Worm (Caenorhabditis elegans) whole organism, L1 larva: ENCODE measurements around the gene ZK470.2.

Source experiments
- C04F5.9 ChIP-seq: sonication (generic microtip); optimal IDR thresholded peaks from 2 replicates; lab custom pipeline; 2016; ENCODE audit warnings: missing genetic modification characterization, missing compliant biosample characterization
- C16A3.4 ChIP-seq: fragments of 150-350 bp; optimal IDR thresholded peaks from 2 replicates; lab custom pipeline; 2014; ENCODE audit warnings: missing biosample characterization, missing genetic modification characterization
- C34B4.2 ChIP-seq: sonication (generic microtip); optimal IDR thresholded peaks from 2 replicates; lab custom pipeline; 2017; ENCODE audit warnings: mild to moderate bottlenecking, missing genetic modification characterization, missing compliant biosample characterization
- F16B12.6 ChIP-seq: fragments of 150-350 bp; optimal IDR thresholded peaks from 2 replicates; lab custom pipeline; 2014; ENCODE audit warnings: missing biosample characterization, missing genetic modification characterization
- Y116A8C.19 ChIP-seq: sonication (generic microtip); optimal IDR thresholded peaks from 2 replicates; lab custom pipeline; 2016; ENCODE audit warnings: missing compliant biosample characterization, missing genetic modification characterization, borderline replicate concordance
- aly-2 ChIP-seq: fragments of 150-350 bp; optimal IDR thresholded peaks from 2 replicates; lab custom pipeline; 2014; ENCODE audit warnings: missing biosample characterization, missing genetic modification characterization
- blmp-1 ChIP-seq: fragments of 150-350 bp; optimal IDR thresholded peaks from 2 replicates; lab custom pipeline; 2014; ENCODE audit warnings: missing biosample characterization, missing genetic modification characterization
- ceh-63 ChIP-seq: fragments of 200-800 bp; sonication (Bioruptor generic); optimal IDR thresholded peaks from 2 replicates; lab custom pipeline; 2018; ENCODE audit warnings: mild to moderate bottlenecking, missing genetic modification characterization, missing compliant biosample characterization
- ceh-8 ChIP-seq: fragments of 200-800 bp; sonication (Bioruptor generic); optimal IDR thresholded peaks from 2 replicates; lab custom pipeline; 2018; ENCODE audit warnings: mild to moderate bottlenecking, missing genetic modification characterization, moderate library complexity, missing compliant biosample characterization
- ceh-82 ChIP-seq, 3 experiments: fragments of 150-350 bp in 1 of 3; sonication (generic microtip) in 2 of 3; optimal IDR thresholded peaks; 2 replicates each; lab custom pipeline; 2014 to 2017; ENCODE audit warnings: missing biosample characterization in 3 of 3, missing genetic modification characterization in 3 of 3
- ces-1 ChIP-seq: fragments of 150-350 bp; optimal IDR thresholded peaks from 2 replicates; lab custom pipeline; 2014; ENCODE audit warnings: missing biosample characterization, missing genetic modification reagents, missing genetic modification characterization
- dsc-1 ChIP-seq: sonication (generic microtip); optimal IDR thresholded peaks from 2 replicates; lab custom pipeline; 2016; ENCODE audit warnings: mild to moderate bottlenecking, missing genetic modification characterization, missing compliant biosample characterization
- efl-1 ChIP-seq, 4 experiments: fragments of 150-350 bp; optimal IDR thresholded peaks in 3 of 4; peaks in 1 of 4; 1 replicate in 1 of 4; 2 replicates in 3 of 4; lab custom pipeline; 2014; ENCODE audit warnings: missing biosample characterization in 2 of 4, missing genetic modification characterization in 2 of 4, missing genetic modification reagents in 2 of 4
- egl-13 ChIP-seq: sonication (generic microtip); optimal IDR thresholded peaks from 2 replicates; lab custom pipeline; 2016; ENCODE audit warnings: missing genotype, missing genetic modification reagents, missing genetic modification characterization, missing compliant biosample characterization
- egl-27 ChIP-seq, 2 experiments: fragments of 150-350 bp in 1 of 2; sonication (generic microtip); optimal IDR thresholded peaks; 3 replicates each; lab custom pipeline; 2017 to 2018; ENCODE audit warnings: missing biosample characterization in 2 of 2, missing genetic modification characterization in 2 of 2, missing genetic modification reagents in 2 of 2
- ets-5 ChIP-seq: fragments of 200-800 bp; sonication (Bioruptor generic); IDR thresholded peaks from 2 replicates; pipeline ENCODE4 v1.3.6; 2022; ENCODE audit warnings: missing genetic modification characterization, missing compliant biosample characterization
- fkh-4 ChIP-seq: sonication (generic microtip); optimal IDR thresholded peaks from 2 replicates; lab custom pipeline; 2016; ENCODE audit warnings: missing compliant biosample characterization, missing genetic modification characterization, borderline replicate concordance
- fkh-8 ChIP-seq: sonication (generic microtip); optimal IDR thresholded peaks from 2 replicates; lab custom pipeline; 2016; ENCODE audit warnings: mild to moderate bottlenecking, missing genetic modification characterization, missing compliant biosample characterization
- hlh-17 ChIP-seq: fragments of 200-800 bp; sonication (Bioruptor generic); optimal IDR thresholded peaks from 2 replicates; lab custom pipeline; 2018; ENCODE audit warnings: missing genetic modification characterization, mild to moderate bottlenecking, missing compliant biosample characterization, moderate library complexity, borderline replicate concordance
- hpl-2 ChIP-seq: fragments of 150-350 bp; optimal IDR thresholded peaks from 2 replicates; lab custom pipeline; 2014; ENCODE audit warnings: missing biosample characterization, missing genetic modification reagents, missing genetic modification characterization
- lin-13 ChIP-seq: fragments of 150-350 bp; optimal IDR thresholded peaks from 2 replicates; lab custom pipeline; 2014; ENCODE audit warnings: missing biosample characterization, missing genetic modification reagents, missing genetic modification characterization
- lin-15B ChIP-seq: fragments of 150-350 bp; sonication (generic microtip); optimal IDR thresholded peaks from 3 replicates; lab custom pipeline; 2014; ENCODE audit warnings: missing biosample characterization, missing genetic modification characterization
- lin-39 ChIP-seq: fragments of 150-350 bp; optimal IDR thresholded peaks from 2 replicates; lab custom pipeline; 2014; ENCODE audit warnings: missing biosample characterization, missing genetic modification reagents, missing genetic modification characterization
- lir-3 ChIP-seq: sonication (generic microtip); optimal IDR thresholded peaks from 2 replicates; lab custom pipeline; 2016; ENCODE audit warnings: mild to moderate bottlenecking, missing genetic modification characterization, moderate library complexity, missing compliant biosample characterization; ENCODE audit not compliant: poor library complexity
- lsy-2 ChIP-seq, 2 experiments: fragments of 150-350 bp; optimal IDR thresholded peaks; 2 replicates each; lab custom pipeline; 2014; ENCODE audit warnings: missing biosample characterization in 2 of 2, missing genetic modification characterization in 2 of 2
- mdl-1 ChIP-seq, 2 experiments: fragments of 150-350 bp; optimal IDR thresholded peaks; 2 replicates each; lab custom pipeline; 2014 to 2017; ENCODE audit warnings: missing biosample characterization in 2 of 2, missing genetic modification characterization in 2 of 2, inconsistent platforms in 1 of 2
- mep-1 ChIP-seq: fragments of 150-350 bp; optimal IDR thresholded peaks from 2 replicates; lab custom pipeline; 2014; ENCODE audit warnings: missing biosample characterization, missing genetic modification characterization
- nhr-11 ChIP-seq: fragments of 150-350 bp; optimal IDR thresholded peaks from 2 replicates; lab custom pipeline; 2014; ENCODE audit warnings: missing biosample characterization, missing genetic modification characterization
- nhr-12 ChIP-seq: sonication (generic microtip); optimal IDR thresholded peaks from 2 replicates; lab custom pipeline; 2017; ENCODE audit warnings: missing biosample characterization, missing genetic modification characterization
- nhr-20 ChIP-seq: sonication (generic microtip); optimal IDR thresholded peaks from 2 replicates; lab custom pipeline; 2016; ENCODE audit warnings: mild to moderate bottlenecking, missing genetic modification characterization, missing compliant biosample characterization
- nhr-237 ChIP-seq: fragments of 150-350 bp; optimal IDR thresholded peaks from 2 replicates; lab custom pipeline; 2014; ENCODE audit warnings: missing biosample characterization, missing genetic modification characterization
- nhr-28 ChIP-seq: fragments of 150-350 bp; optimal IDR thresholded peaks from 2 replicates; lab custom pipeline; 2014; ENCODE audit warnings: missing biosample characterization, missing genetic modification characterization
- nhr-47 ChIP-seq: sonication (generic microtip); optimal IDR thresholded peaks from 2 replicates; lab custom pipeline; 2016; ENCODE audit warnings: mild to moderate bottlenecking, missing genetic modification characterization, moderate library complexity, missing compliant biosample characterization
- nhr-77 ChIP-seq: fragments of 150-350 bp; optimal IDR thresholded peaks from 2 replicates; lab custom pipeline; 2014; ENCODE audit warnings: missing biosample characterization, missing genetic modification characterization
- nhr-84 ChIP-seq: sonication (generic microtip); optimal IDR thresholded peaks from 2 replicates; lab custom pipeline; 2017; ENCODE audit warnings: missing biosample characterization, missing genetic modification characterization
- nhr-85 ChIP-seq: sonication (generic microtip); peaks from one replicate; lab custom pipeline; 2016; ENCODE audit warnings: missing genetic modification characterization, inconsistent platforms, missing compliant biosample characterization
- pag-3 ChIP-seq: sonication (generic microtip); optimal IDR thresholded peaks from 2 replicates; lab custom pipeline; 2017; ENCODE audit warnings: missing genetic modification characterization, mild to moderate bottlenecking, missing compliant biosample characterization, antibody characterized with exemption, borderline replicate concordance; ENCODE audit not compliant: insufficient read depth
- rnt-1 ChIP-seq: sonication (generic microtip); optimal IDR thresholded peaks from 2 replicates; lab custom pipeline; 2016; ENCODE audit warnings: mild to moderate bottlenecking, missing genetic modification characterization, moderate library complexity, missing compliant biosample characterization
- skn-1 ChIP-seq: fragments of 150-350 bp; optimal IDR thresholded peaks from 2 replicates; lab custom pipeline; 2014; ENCODE audit warnings: missing biosample characterization, missing genetic modification characterization
- snpc-4 ChIP-seq: fragments of 150-350 bp; optimal IDR thresholded peaks from 2 replicates; lab custom pipeline; 2014; ENCODE audit warnings: missing biosample characterization, missing genetic modification characterization
- sox-4 ChIP-seq: sonication (generic microtip); optimal IDR thresholded peaks from 2 replicates; lab custom pipeline; 2016; ENCODE audit warnings: missing genetic modification characterization, missing compliant biosample characterization
- sptf-1 ChIP-seq: fragments of 150-350 bp; optimal IDR thresholded peaks from 2 replicates; lab custom pipeline; 2014; ENCODE audit warnings: missing biosample characterization, missing genetic modification characterization
- swsn-7 ChIP-seq: sonication (generic microtip); optimal IDR thresholded peaks from 2 replicates; lab custom pipeline; 2016; ENCODE audit warnings: missing genetic modification characterization, missing compliant biosample characterization
- tbx-2 ChIP-seq: sonication (generic microtip); optimal IDR thresholded peaks from 2 replicates; lab custom pipeline; 2016; ENCODE audit warnings: missing genetic modification characterization, missing compliant biosample characterization
- tlp-1 ChIP-seq: fragments of 150-350 bp; optimal IDR thresholded peaks from 2 replicates; lab custom pipeline; 2014; ENCODE audit warnings: missing biosample characterization, missing genetic modification characterization
- unc-62 ChIP-seq: fragments of 150-350 bp; optimal IDR thresholded peaks from 2 replicates; lab custom pipeline; 2014; ENCODE audit warnings: missing biosample characterization, missing genetic modification reagents, missing genetic modification characterization
- unc-98 ChIP-seq: fragments of 200-800 bp; sonication (Bioruptor generic); IDR thresholded peaks from 2 replicates; pipeline ENCODE4 v1.3.6; 2022; ENCODE audit warnings: missing genetic modification characterization, missing compliant biosample characterization
- vab-15 ChIP-seq: sonication (generic microtip); optimal IDR thresholded peaks from 2 replicates; lab custom pipeline; 2017; ENCODE audit warnings: missing genotype, mild to moderate bottlenecking, missing genetic modification characterization, missing compliant biosample characterization
- xbp-1 ChIP-seq: sonication (generic microtip); optimal IDR thresholded peaks from 2 replicates; lab custom pipeline; 2016; ENCODE audit warnings: missing genetic modification characterization, missing compliant biosample characterization
- zip-4 ChIP-seq: fragments of 200-800 bp; sonication (Bioruptor generic); optimal IDR thresholded peaks from 2 replicates; lab custom pipeline; 2018; ENCODE audit warnings: mild to moderate bottlenecking, missing genetic modification characterization, moderate library complexity, missing compliant biosample characterization
- ztf-4 ChIP-seq: fragments of 150-350 bp; optimal IDR thresholded peaks from 2 replicates; lab custom pipeline; 2014; ENCODE audit warnings: missing biosample characterization, missing genetic modification characterization

The ZK470.2 gene

DNA sequence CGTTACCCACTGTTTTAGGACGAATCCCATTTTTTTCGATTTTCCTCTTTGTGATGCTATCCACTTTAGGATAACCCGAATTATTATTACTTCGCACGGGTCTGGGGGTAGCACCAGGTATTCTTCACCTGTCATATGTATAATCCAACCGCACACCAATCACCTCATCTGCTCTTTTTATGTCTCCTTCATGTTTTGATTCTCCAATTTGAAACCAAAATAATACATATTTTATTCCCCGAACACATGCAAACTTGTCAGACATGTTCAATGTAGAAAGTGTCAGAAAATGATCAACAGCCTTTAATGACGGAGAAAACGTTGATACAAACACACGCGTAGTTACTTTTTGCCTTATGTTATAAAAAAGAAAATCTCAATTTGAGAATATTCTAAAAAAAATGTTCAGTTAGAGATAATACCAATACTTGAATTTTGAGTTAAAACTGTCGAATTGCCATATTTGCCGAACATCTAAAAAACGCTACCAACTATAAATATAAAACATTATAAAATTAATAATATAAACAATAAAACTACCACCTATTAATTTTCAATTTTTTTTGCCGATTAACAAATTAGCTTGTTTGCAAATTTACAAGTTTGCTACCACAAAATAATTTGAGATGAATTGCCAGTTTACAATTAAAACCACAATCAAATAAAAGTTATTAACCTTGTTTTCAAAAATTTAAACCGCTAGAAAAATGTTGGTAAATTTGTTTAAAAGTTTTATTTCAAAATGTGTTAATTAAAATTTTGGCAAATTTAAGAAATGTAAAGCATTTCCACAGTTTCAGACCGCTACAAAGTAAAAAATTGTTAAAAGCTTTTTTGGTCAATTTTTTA is 12.9 kb downstream of the ZK470.2 start (continued):
- TF ChIP-seq lin-39 (tag; lab: Kevin White, UChicago) (peak; percentile 6), mep-1 (tag; lab: Kevin White, UChicago) (no peak), dsc-1 (tag; lab: Kevin White, UChicago) (peak; percentile 35), ceh-63 (GFP tag; lab: Kevin White, UChicago) (no peak), F16B12.6 (no peak), ceh-8 (no peak), ztf-4 (tag; lab: Kevin White, UChicago) (peak; percentile 60), xbp-1 (tag; lab: Kevin White, UChicago) (peak; percentile 2), lin-15B (tag; lab: Kevin White, UChicago) (no peak), nhr-47 (tag; lab: Kevin White, UChicago) (peak; percentile 22), hpl-2 (no peak), ets-5 (GFP tag; lab: Robert Waterston, UW) (no peak), C34B4.2 (tag; lab: Kevin White, UChicago) (no peak), aly-2 (peak; percentile 71), nhr-11 (peak; percentile 33), ces-1 (GFP tag; lab: Kevin White, UChicago) (no peak), hlh-17 (GFP tag; lab: Kevin White, UChicago) (no peak), pag-3 (no peak), nhr-237 (tag; lab: Kevin White, UChicago) (no peak), egl-13 (tag; lab: Kevin White, UChicago) (no peak), nhr-12 (tag; lab: Kevin White, UChicago) (no peak), C16A3.4 (no peak), unc-62 (no peak), vab-15 (tag; lab: Kevin White, UChicago) (no peak), sox-4 (tag; lab: Kevin White, UChicago) (no peak), lin-13 (GFP tag; lab: Kevin White, UChicago) (no peak), sptf-1 (tag; lab: Kevin White, UChicago) (no peak), lsy-2 (tag; optimal IDR thresholded peaks at IDR 0.05; lab: Kevin White, UChicago) (peak in 1 of 2 experiments; percentile 24), zip-4 (no peak), tbx-2 (tag; lab: Kevin White, UChicago) (no peak), Y116A8C.19 (tag; lab: Kevin White, UChicago) (no peak), lir-3 (tag; lab: Kevin White, UChicago) (no peak), snpc-4 (tag; lab: Kevin White, UChicago) (no peak), fkh-8 (tag; lab: Kevin White, UChicago) (peak; percentile 32), fkh-4 (no peak), swsn-7 (no peak), efl-1 (optimal IDR thresholded peaks at IDR 0.05; lab: Kevin White, UChicago) (no peak), efl-1 (GFP tag; optimal IDR thresholded peaks at IDR 0.05 in 1 of 2; lab: Kevin White, UChicago) (peak in 1 of 2 experiments; percentile 71), skn-1 (tag; lab: Kevin White, UChicago) (peak; percentile 24), nhr-84 (tag; lab: Kevin White, UChicago) (no peak), blmp-1 (tag; lab: Kevin White, UChicago) (no peak), ceh-82 (tag; optimal IDR thresholded peaks at IDR 0.05; lab: Kevin White, UChicago) (no peak), nhr-20 (tag; lab: Kevin White, UChicago) (no peak), nhr-28 (no peak), unc-98 (GFP tag; lab: Robert Waterston, UW) (no peak), tlp-1 (tag; lab: Kevin White, UChicago) (no peak), C04F5.9 (tag; lab: Kevin White, UChicago) (no peak), egl-27 (tag; optimal IDR thresholded peaks at IDR 0.05; lab: Kevin White, UChicago) (no peak), rnt-1 (peak; percentile 5), mdl-1 (tag; optimal IDR thresholded peaks at IDR 0.05; lab: Kevin White, UChicago) (no peak), nhr-77 (tag; lab: Kevin White, UChicago) (no peak), nhr-85 (tag; lab: Kevin White, UChicago) (peak; percentile 72)
